Fruit fly (Drosophila melanogaster): ENCODE results near the gene Cpr72Ea.

- TF ChIP-seq woc (GFP tag; optimal IDR thresholded peaks at IDR 0.05) (no peak), brk (GFP tag; optimal IDR thresholded peaks at IDR 0.05) (no peak), Vsx2 (GFP tag; optimal IDR thresholded peaks at IDR 0.05; ENCODE audit: partially characterized antibody) (no peak), dl (GFP tag; optimal IDR thresholded peaks at IDR 0.05; ENCODE audit: insufficient read depth in 1 of 2, partially characterized antibody in 2 of 2) (no peak)
Observed at dm6 chr3L:16394506-16394905, 32.1 kb downstream of the Cpr72Ea start, which contains the start of gene Gagr.
